Fruit fly (Drosophila melanogaster): ENCODE data around the gene CG9215.

CG9215 gene

DNA sequence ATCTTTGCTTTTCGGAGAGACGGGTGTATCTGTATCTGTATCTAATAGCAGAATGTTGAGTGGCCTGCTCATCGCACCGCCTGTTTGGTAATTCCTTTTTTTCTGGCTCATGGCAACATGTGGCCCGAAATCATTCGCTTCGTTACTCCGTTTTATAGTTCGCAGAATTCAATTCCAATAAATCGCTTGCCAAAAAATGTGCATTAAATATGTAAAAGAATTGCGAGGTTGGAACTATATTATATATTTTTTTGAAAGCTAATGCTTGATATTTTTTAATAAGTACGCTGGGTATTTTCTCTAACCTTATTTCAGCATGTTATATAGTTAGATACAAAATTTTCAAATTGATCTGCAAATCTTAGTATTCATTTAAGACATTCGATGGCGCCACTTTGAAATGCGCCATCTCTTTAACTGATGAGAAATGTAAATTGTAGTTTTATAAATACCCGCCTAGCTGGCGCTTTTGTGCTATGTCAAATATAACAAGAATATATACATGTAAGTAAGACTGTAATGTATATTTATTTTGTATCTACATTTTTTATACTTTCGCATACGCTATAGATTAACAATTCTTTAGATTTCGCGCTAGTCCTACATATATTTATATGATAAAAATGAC lies 11.7 kb upstream of the CG9215 start (continued):
- TF ChIP-seq CG6854 (GFP tag; optimal IDR thresholded peaks at IDR 0.05) (no peak), CG17829 (tag; optimal IDR thresholded peaks at IDR 0.05) (peak; percentile 24), CG12219 (GFP tag; optimal IDR thresholded peaks at IDR 0.05) (no peak), CG10543 (GFP tag; optimal IDR thresholded peaks at IDR 0.05) (no peak), Bgb (GFP tag; IDR thresholded peaks at IDR 0.05; ENCODE audit: partially characterized antibody) (peak; percentile 71), CG10959 (GFP tag; IDR thresholded peaks at IDR 0.05) (peak; percentile 34; the same call in 1 of the 2 replicates), CG31388 (GFP tag; optimal IDR thresholded peaks at IDR 0.05) (no peak), ham (GFP tag; IDR thresholded peaks at IDR 0.05) (no peak), CG3847 (GFP tag; IDR thresholded peaks at IDR 0.05) (peak; percentile 47), pan (optimal IDR thresholded peaks at IDR 0.05) (no peak), pan (GFP tag; optimal IDR thresholded peaks at IDR 0.05 in 1 of 2, IDR thresholded peaks at IDR 0.05 in 1 of 2) (peak in 1 of 2 experiments; percentile 71), CG4820 (GFP tag; optimal IDR thresholded peaks at IDR 0.05) (peak; percentile 1), CG33557 (GFP tag; optimal IDR thresholded peaks at IDR 0.05) (no peak), tll (GFP tag; optimal IDR thresholded peaks at IDR 0.05) (no peak), Max (GFP tag; optimal IDR thresholded peaks at IDR 0.05) (no peak), CG3838 (GFP tag; optimal IDR thresholded peaks at IDR 0.05) (no peak), CG1647 (GFP tag; optimal IDR thresholded peaks at IDR 0.05) (no peak), CG16815 (GFP tag; optimal IDR thresholded peaks at IDR 0.05) (no peak), CG3995 (GFP tag; optimal IDR thresholded peaks at IDR 0.05) (no peak), NfI (GFP tag; optimal IDR thresholded peaks at IDR 0.05) (no peak), Fer2 (tag; optimal IDR thresholded peaks at IDR 0.05) (no peak), fd96Cb (tag; optimal IDR thresholded peaks at IDR 0.05) (no peak), CG2129 (GFP tag; IDR thresholded peaks at IDR 0.05; ENCODE audit: partially characterized antibody) (no peak), BEAF-32 (GFP tag; optimal IDR thresholded peaks at IDR 0.05) (no peak), Sry-β (GFP tag; optimal IDR thresholded peaks at IDR 0.05) (no peak), CG16779 (GFP tag; IDR thresholded peaks at IDR 0.05) (no peak), bab2 (GFP tag; optimal IDR thresholded peaks at IDR 0.05) (peak; percentile 25), mld (GFP tag; IDR thresholded peaks at IDR 0.05; ENCODE audit: partially characterized antibody) (no peak), bbx (GFP tag; IDR thresholded peaks at IDR 0.05; ENCODE audit: partially characterized antibody) (no peak; the same call in 1 of the 2 replicates), Lpt (GFP tag; optimal IDR thresholded peaks at IDR 0.05) (no peak), Eip74EF (GFP tag; optimal IDR thresholded peaks at IDR 0.05) (no peak), CG6175 (GFP tag; IDR thresholded peaks at IDR 0.05) (peak; percentile 20; the same call in 1 of the 3 replicates), YL-1 (GFP tag; optimal IDR thresholded peaks at IDR 0.05) (no peak), sens (GFP tag) (peak; percentile 81), hb (GFP tag; IDR thresholded peaks at IDR 0.05; ENCODE audit: partially characterized antibody) (0 out of 3 replicates have a peak, but pooled peaks have one; percentile 31), CG9797 (GFP tag; optimal IDR thresholded peaks at IDR 0.05) (no peak), CG42726 (GFP tag; IDR thresholded peaks at IDR 0.05; ENCODE audit: partially characterized antibody) (peak; percentile 66), row (GFP tag; IDR thresholded peaks at IDR 0.05) (no peak), seq (GFP tag; IDR thresholded peaks at IDR 0.05) (no peak), CG3281 (GFP tag; optimal IDR thresholded peaks at IDR 0.05) (no peak), sens-2 (GFP tag; IDR thresholded peaks at IDR 0.05) (no peak), CG1602 (GFP tag; optimal IDR thresholded peaks at IDR 0.05) (peak; percentile 36), lbe (GFP tag; optimal IDR thresholded peaks at IDR 0.05) (peak; percentile 4), NK7.1 (GFP tag; optimal IDR thresholded peaks at IDR 0.05) (no peak), CG12236 (GFP tag; optimal IDR thresholded peaks at IDR 0.05) (no peak), Mes4 (GFP tag; optimal IDR thresholded peaks at IDR 0.05) (no peak), kni (GFP tag; optimal IDR thresholded peaks at IDR 0.05) (no peak), CG30020 (tag; optimal IDR thresholded peaks at IDR 0.05) (no peak), CG10267 (tag; optimal IDR thresholded peaks at IDR 0.05) (no peak)

Data from whole organism, embryonic.